Fruit fly (Drosophila melanogaster) whole organism, wandering third instar larva: ENCODE data around the gene Hat1.

ENCODE experiments used
- Abd-B ChIP-seq: fragments of >200 bp; optimal IDR thresholded peaks from 2 replicates; lab custom pipeline; 2017; ENCODE audit warnings: missing biosample characterization, missing genetic modification characterization
- CG32264 ChIP-seq: fragments of 200-800 bp; sonication (Bioruptor generic); optimal IDR thresholded peaks from 2 replicates; lab custom pipeline; 2016; ENCODE audit warnings: missing biosample characterization, missing genetic modification characterization
- CG9705 ChIP-seq: fragments of 200-800 bp; sonication (Bioruptor generic); optimal IDR thresholded peaks from 2 replicates; lab custom pipeline; 2018; ENCODE audit warnings: missing biosample characterization, mild to moderate bottlenecking, missing genetic modification characterization
- CrebA ChIP-seq: fragments of 200-800 bp; sonication (Bioruptor generic); optimal IDR thresholded peaks from 2 replicates; lab custom pipeline; 2016; ENCODE audit warnings: missing biosample characterization, mild to moderate bottlenecking, missing genetic modification characterization, borderline replicate concordance
- Dfd ChIP-seq: fragments of >200 bp; optimal IDR thresholded peaks from 2 replicates; lab custom pipeline; 2017; ENCODE audit warnings: missing biosample characterization, missing genetic modification characterization
- Dif ChIP-seq: fragments of 200-275, 200-300 bp; sonication (Bioruptor generic); optimal IDR thresholded peaks from 2 replicates; lab custom pipeline; 2018; ENCODE audit warnings: missing biosample characterization, missing genetic modification characterization; ENCODE audit not compliant: partially characterized antibody
- GATAd ChIP-seq: sonication (Bioruptor generic); optimal IDR thresholded peaks from 2 replicates; lab custom pipeline; 2016; ENCODE audit warnings: missing biosample characterization, missing genetic modification characterization
- HLH106 ChIP-seq: fragments of 200-800 bp; optimal IDR thresholded peaks from 3 replicates; lab custom pipeline; 2019; ENCODE audit warnings: missing biosample characterization, mild to moderate bottlenecking, missing genetic modification characterization, moderate library complexity
- Hnf4 ChIP-seq: fragments of 200-800 bp; sonication (Bioruptor generic); optimal IDR thresholded peaks from 2 replicates; lab custom pipeline; 2016; ENCODE audit warnings: missing biosample characterization, mild to moderate bottlenecking, missing genetic modification characterization
- Hr78 ChIP-seq: fragments of >200 bp; optimal IDR thresholded peaks from 2 replicates; lab custom pipeline; 2017; ENCODE audit warnings: missing biosample characterization, missing genetic modification characterization
- Hr83 ChIP-seq: fragments of 200-300 bp; sonication (Bioruptor generic); optimal IDR thresholded peaks from 2 replicates; lab custom pipeline; 2016; ENCODE audit warnings: missing biosample characterization, mild to moderate bottlenecking, missing genetic modification characterization, moderate library complexity; ENCODE audit not compliant: poor library complexity, severe bottlenecking
- Jra ChIP-seq: sonication (Bioruptor generic); optimal IDR thresholded peaks from 2 replicates; lab custom pipeline; 2016; ENCODE audit warnings: missing biosample characterization, missing genetic modification characterization
- Mio ChIP-seq: sonication (Bioruptor generic); optimal IDR thresholded peaks from 2 replicates; lab custom pipeline; 2016; ENCODE audit warnings: missing biosample characterization, missing genetic modification characterization
- Myc ChIP-seq: fragments of >200 bp; optimal IDR thresholded peaks from 2 replicates; lab custom pipeline; 2017
- N ChIP-seq: fragments of >200 bp; optimal IDR thresholded peaks from 2 replicates; lab custom pipeline; 2018; ENCODE audit warnings: missing biosample characterization, missing external identifiers, missing genetic modification characterization
- OdsH ChIP-seq: fragments of 200-800 bp; sonication (Bioruptor generic); optimal IDR thresholded peaks from 2 replicates; lab custom pipeline; 2016; ENCODE audit warnings: missing biosample characterization, mild to moderate bottlenecking, missing genetic modification characterization
- Rel ChIP-seq, 2 experiments: fragments of 200-800 bp; sonication (Bioruptor generic) in 1 of 2; optimal IDR thresholded peaks; 2 replicates in 1 of 2; 3 replicates in 1 of 2; lab custom pipeline; 2016 to 2019; ENCODE audit warnings: mild to moderate bottlenecking in 2 of 2, missing biosample characterization in 2 of 2, missing genetic modification characterization in 2 of 2, moderate library complexity in 1 of 2
- Sp1 ChIP-seq: fragments of 200-800 bp; sonication (Bioruptor generic); optimal IDR thresholded peaks from 3 replicates; lab custom pipeline; 2019; ENCODE audit warnings: missing biosample characterization, mild to moderate bottlenecking, missing genetic modification characterization, moderate library complexity
- Vsx2 ChIP-seq: fragments of 200-300, 225-300 bp; sonication (Bioruptor generic); optimal IDR thresholded peaks from 2 replicates; lab custom pipeline; 2018; ENCODE audit warnings: missing biosample characterization, missing genetic modification characterization; ENCODE audit not compliant: partially characterized antibody
- br ChIP-seq: fragments of 200-800 bp; sonication (Bioruptor generic); optimal IDR thresholded peaks from 2 replicates; lab custom pipeline; 2016; ENCODE audit warnings: missing biosample characterization, missing genetic modification characterization
- brk ChIP-seq: fragments of 200-800 bp; sonication (Bioruptor generic); optimal IDR thresholded peaks from 2 replicates; lab custom pipeline; 2016; ENCODE audit warnings: missing biosample characterization, mild to moderate bottlenecking, missing genetic modification characterization
- dl ChIP-seq, 2 experiments: fragments of 175-275, 200-275 bp in 1 of 2; fragments of 200-275 bp in 1 of 2; sonication (Bioruptor generic); optimal IDR thresholded peaks; lab custom pipeline; 2018; ENCODE audit warnings: mild to moderate bottlenecking in 2 of 2, missing biosample characterization in 2 of 2, missing genetic modification characterization in 2 of 2, moderate library complexity in 2 of 2; ENCODE audit not compliant: partially characterized antibody in 2 of 2, insufficient read depth in 1 of 2
- dmrt93B ChIP-seq: fragments of 200-800 bp; sonication (Bioruptor generic); optimal IDR thresholded peaks from 2 replicates; lab custom pipeline; 2018; ENCODE audit warnings: missing biosample characterization, mild to moderate bottlenecking, missing genetic modification characterization
- dsf ChIP-seq: sonication (Bioruptor generic); optimal IDR thresholded peaks from 2 replicates; lab custom pipeline; 2016; ENCODE audit warnings: missing biosample characterization, missing genetic modification characterization, borderline replicate concordance
- ey ChIP-seq: fragments of 200-800 bp; sonication (Bioruptor generic); optimal IDR thresholded peaks from 2 replicates; lab custom pipeline; 2016; ENCODE audit warnings: missing biosample characterization, missing genetic modification characterization
- foxo ChIP-seq, 2 experiments: fragments of 200-800 bp; sonication (Bioruptor generic); optimal IDR thresholded peaks; 2 replicates in 1 of 2; 3 replicates in 1 of 2; lab custom pipeline; 2016 to 2017; ENCODE audit warnings: missing biosample characterization in 2 of 2, missing genetic modification characterization in 2 of 2
- fru ChIP-seq: fragments of 200-800 bp; sonication (Bioruptor generic); optimal IDR thresholded peaks from 3 replicates; lab custom pipeline; 2016; ENCODE audit warnings: missing biosample characterization, mild to moderate bottlenecking, missing genetic modification characterization
- h ChIP-seq: fragments of 200-800 bp; sonication (Bioruptor generic); optimal IDR thresholded peaks from 3 replicates; lab custom pipeline; 2016; ENCODE audit warnings: missing biosample characterization, mild to moderate bottlenecking, missing genetic modification characterization
- jim ChIP-seq: fragments of 175-275, 200-325 bp; sonication (Bioruptor generic); optimal IDR thresholded peaks from 2 replicates; lab custom pipeline; 2016; ENCODE audit warnings: missing biosample characterization, mild to moderate bottlenecking, missing genetic modification characterization
- lola ChIP-seq: fragments of >200 bp; optimal IDR thresholded peaks from 2 replicates; lab custom pipeline; 2017; ENCODE audit warnings: missing biosample characterization, missing genetic modification characterization
- pan ChIP-seq: fragments of >200 bp; optimal IDR thresholded peaks from 2 replicates; lab custom pipeline; 2017
- psq ChIP-seq: fragments of 200-800 bp; sonication (Bioruptor generic); optimal IDR thresholded peaks from 3 replicates; lab custom pipeline; 2017; ENCODE audit warnings: missing biosample characterization, mild to moderate bottlenecking, missing genetic modification characterization, moderate library complexity
- rgr ChIP-seq: fragments of 200-800 bp; sonication (Bioruptor generic); optimal IDR thresholded peaks from 3 replicates; lab custom pipeline; 2016; ENCODE audit warnings: missing biosample characterization, mild to moderate bottlenecking, missing genetic modification characterization
- sage ChIP-seq: fragments of 200-800 bp; sonication (Bioruptor generic); optimal IDR thresholded peaks from 2 replicates; lab custom pipeline; 2016; ENCODE audit warnings: missing biosample characterization, mild to moderate bottlenecking, missing genetic modification characterization
- sv ChIP-seq: fragments of 200-800 bp; sonication (Bioruptor generic); optimal IDR thresholded peaks from 3 replicates; lab custom pipeline; 2016; ENCODE audit warnings: missing biosample characterization, missing genetic modification characterization
- tai ChIP-seq: sonication (Bioruptor generic); optimal IDR thresholded peaks from 2 replicates; lab custom pipeline; 2016; ENCODE audit warnings: missing biosample characterization, missing genetic modification characterization
- usp ChIP-seq: fragments of >200 bp; optimal IDR thresholded peaks from 2 replicates; lab custom pipeline; 2017; ENCODE audit warnings: missing biosample characterization, missing genetic modification characterization
- woc ChIP-seq: sonication (Bioruptor generic); optimal IDR thresholded peaks from 2 replicates; lab custom pipeline; 2016; ENCODE audit warnings: missing biosample characterization, mild to moderate bottlenecking, missing genetic modification characterization

The Hat1 gene

dm6 chr3R:5794267-5795089 is 5.3 kb upstream of the Hat1 start, which contains the start of the genes PSMG1 and CG10979:
Gene PSMG1 (minus strand): TSS chr3R:5794317.
Gene CG10979 (plus strand): TSS chr3R:5794705.
- TF ChIP-seq Hnf4 (GFP tag; lab: Kevin White, UChicago) (no peak), psq (GFP tag; lab: Kevin White, UChicago) (no peak), dl (GFP tag; optimal IDR thresholded peaks at IDR 0.05; lab: Kevin White, UChicago; ENCODE audit: insufficient read depth in 1 of 2, partially characterized antibody in 2 of 2) (no peak), pan (lab: Kevin White, UChicago) (no peak), Dfd (GFP tag; lab: Kevin White, UChicago) (no peak), jim (GFP tag; lab: Kevin White, UChicago) (no peak), rgr (GFP tag; lab: Kevin White, UChicago) (no peak), br (GFP tag; lab: Kevin White, UChicago) (no peak), foxo (GFP tag; optimal IDR thresholded peaks at IDR 0.05; lab: Kevin White, UChicago) (no peak), HLH106 (tag; lab: Kevin White, UChicago) (no peak), ey (GFP tag; lab: Kevin White, UChicago) (no peak), CG9705 (GFP tag; lab: Kevin White, UChicago) (no peak), Jra (no peak), h (GFP tag; lab: Kevin White, UChicago) (no peak), Abd-B (GFP tag; lab: Kevin White, UChicago) (no peak), Mio (GFP tag; lab: Kevin White, UChicago) (no peak), Sp1 (no peak)

- TF ChIP-seq usp (GFP tag; lab: Kevin White, UChicago) (no peak), sv (GFP tag; lab: Kevin White, UChicago) (peak; percentile 98), CG32264 (GFP tag; lab: Kevin White, UChicago) (peak; percentile 98), lola (no peak), sage (GFP tag; lab: Kevin White, UChicago) (peak; percentile 97), rgr (GFP tag; lab: Kevin White, UChicago) (peak; percentile 100), fru (GFP tag; lab: Kevin White, UChicago) (peak; percentile 99), OdsH (GFP tag; lab: Kevin White, UChicago) (peak; percentile 99), br (GFP tag; lab: Kevin White, UChicago) (peak; percentile 99), woc (GFP tag; lab: Kevin White, UChicago) (peak; percentile 98), Hr83 (GFP tag; lab: Kevin White, UChicago) (peak; percentile 86), h (GFP tag; lab: Kevin White, UChicago) (peak; percentile 99), psq (GFP tag; lab: Kevin White, UChicago) (peak; percentile 98), Dif (GFP tag; lab: Kevin White, UChicago) (no peak), CrebA (GFP tag; lab: Kevin White, UChicago) (no peak), Dfd (GFP tag; lab: Kevin White, UChicago) (no peak), dmrt93B (GFP tag; lab: Kevin White, UChicago) (peak; percentile 98), Hr78 (GFP tag; lab: Kevin White, UChicago) (no peak), Sp1 (peak; percentile 99), dsf (GFP tag; lab: Kevin White, UChicago) (peak; percentile 95), CG9705 (GFP tag; lab: Kevin White, UChicago) (peak; percentile 98), HLH106 (tag; lab: Kevin White, UChicago) (peak; percentile 99), tai (no peak), Jra (peak; percentile 98), foxo (GFP tag; optimal IDR thresholded peaks at IDR 0.05; lab: Kevin White, UChicago) (peak; percentile 96 to 99), N (GFP tag; lab: Kevin White, UChicago) (no peak), Abd-B (GFP tag; lab: Kevin White, UChicago) (no peak), GATAd (GFP tag; lab: Kevin White, UChicago) (peak; percentile 96), Rel (GFP tag; optimal IDR thresholded peaks at IDR 0.05; lab: Kevin White, UChicago) (peak; percentile 94), Rel (tag; optimal IDR thresholded peaks at IDR 0.05; lab: Kevin White, UChicago) (peak; percentile 92), brk (GFP tag; lab: Kevin White, UChicago) (no peak), pan (lab: Kevin White, UChicago) (no peak), Vsx2 (GFP tag; lab: Kevin White, UChicago) (no peak), Myc (lab: Kevin White, UChicago) (peak; percentile 21), ey (GFP tag; lab: Kevin White, UChicago) (peak; percentile 99), jim (GFP tag; lab: Kevin White, UChicago) (peak; percentile 63), dl (GFP tag; optimal IDR thresholded peaks at IDR 0.05; lab: Kevin White, UChicago; ENCODE audit: insufficient read depth in 1 of 2, partially characterized antibody in 2 of 2) (no peak), Hnf4 (GFP tag; lab: Kevin White, UChicago) (peak; percentile 99), Mio (GFP tag; lab: Kevin White, UChicago) (peak; percentile 92)
These were observed 2.3 kb upstream of the Hat1 start, which contains the start of gene Hpf1 for dm6 chr3R:5791497-5791896. Gene Hpf1 (plus strand): TSS chr3R:5791879.
